Fruit fly (Drosophila melanogaster) whole organism, embryonic: ENCODE results near the gene lectin-37Db.

Experiments used
- Atf-2 ChIP-seq: fragments of 200-800 bp; sonication (Bioruptor generic); optimal IDR thresholded peaks from 2 replicates; lab custom pipeline; 2016; ENCODE audit warnings: missing biosample characterization, missing genetic modification characterization
- CG10321 ChIP-seq: fragments of 200-800 bp; sonication (Bioruptor generic); IDR thresholded peaks from 2 replicates; pipeline ENCODE4 v1.3.6; 2022; ENCODE audit warnings: missing biosample characterization, missing genetic modification characterization
- CG12071 ChIP-seq: fragments of 200-800 bp; sonication (Bioruptor generic); optimal IDR thresholded peaks from 3 replicates; lab custom pipeline; 2018; ENCODE audit warnings: missing biosample characterization, mild to moderate bottlenecking, missing genetic modification characterization
- CG14014 ChIP-seq: fragments of 200-800 bp; sonication (Bioruptor generic); IDR thresholded peaks from 2 replicates; pipeline ENCODE4 v1.3.6; 2022; ENCODE audit warnings: missing biosample characterization, missing genetic modification characterization
- CG16813 ChIP-seq: fragments of 200-800 bp; sonication (Bioruptor generic); IDR thresholded peaks from 3 replicates; pipeline ENCODE4 v1.3.6; 2022; ENCODE audit warnings: missing biosample characterization, missing genetic modification characterization; ENCODE audit not compliant: partially characterized antibody
- CG17829 ChIP-seq: fragments of 200-800 bp; optimal IDR thresholded peaks from 2 replicates; lab custom pipeline; 2019; ENCODE audit warnings: missing biosample characterization, mild to moderate bottlenecking, missing genetic modification characterization, moderate library complexity
- CG3065 ChIP-seq: fragments of 200-800 bp; sonication (Bioruptor generic); optimal IDR thresholded peaks from 2 replicates; lab custom pipeline; 2016; ENCODE audit warnings: missing biosample characterization, missing genetic modification characterization
- CG31388 ChIP-seq: fragments of 200-800 bp; sonication (Bioruptor generic); optimal IDR thresholded peaks from 2 replicates; lab custom pipeline; 2016; ENCODE audit warnings: missing biosample characterization, missing genetic modification characterization
- CG4360 ChIP-seq: fragments of 200-800 bp; sonication (Bioruptor generic); IDR thresholded peaks from 2 replicates; pipeline ENCODE4 v1.3.6; 2022; ENCODE audit warnings: missing biosample characterization, missing genetic modification characterization
- CG4854 ChIP-seq: fragments of 200-800 bp; sonication (Bioruptor generic); optimal IDR thresholded peaks from 2 replicates; lab custom pipeline; 2016; ENCODE audit warnings: missing biosample characterization, missing genetic modification characterization, inconsistent platforms
- CG6765 ChIP-seq: fragments of 200-800 bp; sonication (Bioruptor generic); optimal IDR thresholded peaks from 3 replicates; lab custom pipeline; 2017; ENCODE audit warnings: missing biosample characterization, mild to moderate bottlenecking, missing genetic modification characterization
- CG7556 ChIP-seq: fragments of 200-800 bp; sonication (Bioruptor generic); optimal IDR thresholded peaks from 2 replicates; lab custom pipeline; 2017; ENCODE audit warnings: missing biosample characterization, mild to moderate bottlenecking, missing genetic modification characterization
- CG7786 ChIP-seq: fragments of 200-800 bp; sonication (Bioruptor generic); optimal IDR thresholded peaks from 2 replicates; lab custom pipeline; 2016; ENCODE audit warnings: missing biosample characterization, missing genetic modification characterization
- CG9437 ChIP-seq: fragments of 200-800 bp; sonication (Bioruptor generic); optimal IDR thresholded peaks from 2 replicates; lab custom pipeline; 2018; ENCODE audit warnings: missing biosample characterization, mild to moderate bottlenecking, missing genetic modification characterization
- CG9727 ChIP-seq: fragments of 200-800 bp; sonication (Bioruptor generic); optimal IDR thresholded peaks from 3 replicates; lab custom pipeline; 2017; ENCODE audit warnings: missing biosample characterization, mild to moderate bottlenecking, missing genetic modification characterization
- CG9817 ChIP-seq: fragments of 200-800 bp; sonication (Bioruptor generic); optimal IDR thresholded peaks from 2 replicates; lab custom pipeline; 2018; ENCODE audit warnings: missing biosample characterization, mild to moderate bottlenecking, missing genetic modification characterization, moderate library complexity
- Deaf1 ChIP-seq: fragments of 200-800 bp; optimal IDR thresholded peaks from 3 replicates; lab custom pipeline; 2019; ENCODE audit warnings: missing biosample characterization, mild to moderate bottlenecking, missing genetic modification characterization, moderate library complexity
- Dip3 ChIP-seq: fragments of 200-800 bp; sonication (Bioruptor generic); optimal IDR thresholded peaks from 3 replicates; lab custom pipeline; 2016; ENCODE audit warnings: missing biosample characterization, missing genetic modification characterization
- Eip74EF ChIP-seq, 2 experiments: fragments of 200-800 bp in 1 of 2; fragments of >200 bp in 1 of 2; sonication (Bioruptor generic) in 1 of 2; optimal IDR thresholded peaks; 2 replicates each; lab custom pipeline; 2017 to 2019; ENCODE audit warnings: missing biosample characterization in 2 of 2, missing genetic modification characterization in 2 of 2, mild to moderate bottlenecking in 1 of 2, moderate library complexity in 1 of 2
- Ets97D ChIP-seq: fragments of 200-800 bp; sonication (Bioruptor generic); optimal IDR thresholded peaks from 3 replicates; lab custom pipeline; 2016; ENCODE audit warnings: missing biosample characterization, missing genetic modification characterization
- Lpt ChIP-seq: fragments of >200 bp; optimal IDR thresholded peaks from 2 replicates; lab custom pipeline; 2018; ENCODE audit warnings: missing biosample characterization, missing genetic modification characterization
- Oaz ChIP-seq: fragments of 200-800 bp; sonication (Bioruptor generic); IDR thresholded peaks from 2 replicates; pipeline ENCODE4 v1.3.6; 2022; ENCODE audit warnings: missing biosample characterization, missing genetic modification characterization
- Sry-β ChIP-seq: fragments of 200-800 bp; sonication (Bioruptor generic); optimal IDR thresholded peaks from 2 replicates; lab custom pipeline; 2018; ENCODE audit warnings: missing biosample characterization, mild to moderate bottlenecking, missing genetic modification characterization, moderate library complexity
- Sry-δ ChIP-seq: fragments of 200-800 bp; sonication (Bioruptor generic); optimal IDR thresholded peaks from 2 replicates; lab custom pipeline; 2016; ENCODE audit warnings: missing biosample characterization, missing genetic modification characterization
- Stat92E ChIP-seq, 3 experiments: fragments of >200 bp in 2 of 3; fragments of 200-800 bp in 1 of 3; sonication (Bioruptor generic) in 1 of 3; optimal IDR thresholded peaks; 2 replicates each; lab custom pipeline; 2017 to 2019; ENCODE audit warnings: missing biosample characterization in 3 of 3, missing genetic modification characterization in 3 of 3, mild to moderate bottlenecking in 1 of 3, moderate library complexity in 1 of 3
- Tbp ChIP-seq: fragments of >200 bp; optimal IDR thresholded peaks from 2 replicates; lab custom pipeline; 2018; ENCODE audit warnings: missing biosample characterization, missing genetic modification characterization
- ara ChIP-seq: fragments of 200-800 bp; sonication (Bioruptor generic); IDR thresholded peaks from 2 replicates; pipeline ENCODE4 v1.3.6; 2022; ENCODE audit warnings: missing biosample characterization, missing genetic modification characterization
- ase ChIP-seq: fragments of 200-800 bp; sonication (Bioruptor generic); IDR thresholded peaks from 3 replicates; pipeline ENCODE4 v1.3.6; 2022; ENCODE audit warnings: missing biosample characterization, missing genetic modification characterization
- bsh ChIP-seq, 2 experiments: fragments of 200-800 bp; sonication (Bioruptor generic); optimal IDR thresholded peaks; 2 replicates each; lab custom pipeline; 2017 to 2018; ENCODE audit warnings: mild to moderate bottlenecking in 2 of 2, missing biosample characterization in 2 of 2, missing genetic modification characterization in 2 of 2, moderate library complexity in 1 of 2
- cato ChIP-seq: fragments of 200-800 bp; sonication (Bioruptor generic); optimal IDR thresholded peaks from 2 replicates; lab custom pipeline; 2016; ENCODE audit warnings: missing biosample characterization, missing genetic modification characterization, borderline replicate concordance
- cg ChIP-seq: fragments of 200-800 bp; sonication (Bioruptor generic); optimal IDR thresholded peaks from 3 replicates; lab custom pipeline; 2019; ENCODE audit warnings: missing biosample characterization, mild to moderate bottlenecking, missing genetic modification characterization, moderate library complexity
- corto ChIP-seq: fragments of 200-800 bp; sonication (Bioruptor generic); optimal IDR thresholded peaks from 2 replicates; lab custom pipeline; 2016; ENCODE audit warnings: missing biosample characterization, mild to moderate bottlenecking, missing genetic modification characterization, moderate library complexity
- cwo ChIP-seq: fragments of 200-800 bp; sonication (Bioruptor generic); optimal IDR thresholded peaks from 3 replicates; lab custom pipeline; 2017; ENCODE audit warnings: missing biosample characterization, missing genetic modification characterization, mild to moderate bottlenecking, moderate library complexity, missing genetic modification reagents
- en ChIP-seq: fragments of 200-800 bp; sonication (Bioruptor generic); optimal IDR thresholded peaks from 2 replicates; lab custom pipeline; 2016; ENCODE audit warnings: missing biosample characterization, missing genetic modification characterization
- ftz-f1 ChIP-seq: fragments of 200-800 bp; sonication (Bioruptor generic); optimal IDR thresholded peaks from 2 replicates; lab custom pipeline; 2016; ENCODE audit warnings: missing biosample characterization, missing genetic modification characterization
- h ChIP-seq: fragments of >200 bp; optimal IDR thresholded peaks from 2 replicates; lab custom pipeline; 2017
- hbn ChIP-seq: fragments of 200-800 bp; sonication (Bioruptor generic); IDR thresholded peaks from 2 replicates; pipeline ENCODE4 v1.3.6; 2022; ENCODE audit warnings: missing biosample characterization, missing genetic modification characterization; ENCODE audit not compliant: partially characterized antibody
- jigr1 ChIP-seq: fragments of 200-800 bp; sonication (Bioruptor generic); IDR thresholded peaks from 3 replicates; pipeline ENCODE4 v1.3.6; 2022; ENCODE audit warnings: missing biosample characterization, missing genetic modification characterization
- lab ChIP-seq: fragments of 200-800 bp; sonication (Bioruptor generic); optimal IDR thresholded peaks from 3 replicates; lab custom pipeline; 2017; ENCODE audit warnings: missing biosample characterization, missing genetic modification characterization, mild to moderate bottlenecking, moderate library complexity, missing genetic modification reagents
- lilli ChIP-seq: fragments of 200-800 bp; sonication (Bioruptor generic); optimal IDR thresholded peaks from 3 replicates; lab custom pipeline; 2016; ENCODE audit warnings: missing biosample characterization, missing genetic modification characterization
- maf-S ChIP-seq: fragments of 200-800 bp; sonication (Bioruptor generic); optimal IDR thresholded peaks from 2 replicates; lab custom pipeline; 2016; ENCODE audit warnings: missing biosample characterization, missing genetic modification characterization
- nerfin-2 ChIP-seq: fragments of 200-800 bp; sonication (Bioruptor generic); IDR thresholded peaks from 2 replicates; pipeline ENCODE4 v1.3.6; 2022; ENCODE audit warnings: missing biosample characterization, missing genetic modification characterization; ENCODE audit not compliant: partially characterized antibody
- oc ChIP-seq: fragments of 200-800 bp; sonication (Bioruptor generic); optimal IDR thresholded peaks from 2 replicates; lab custom pipeline; 2018; ENCODE audit warnings: missing biosample characterization, mild to moderate bottlenecking, missing genetic modification characterization, moderate library complexity
- pan ChIP-seq, 4 experiments: fragments of >200 bp in 3 of 4; fragments of 200-800 bp in 1 of 4; sonication (Bioruptor generic) in 1 of 4; optimal IDR thresholded peaks in 3 of 4; IDR thresholded peaks in 1 of 4; 2 replicates each; pipeline versions ENCODE4 v1.3.6 to Lab custom; 2017 to 2022; ENCODE audit warnings: missing biosample characterization in 2 of 4, missing genetic modification characterization in 2 of 4, mixed read lengths in 1 of 4
- row ChIP-seq: fragments of 200-800 bp; sonication (Bioruptor generic); IDR thresholded peaks from 3 replicates; pipeline ENCODE4 v1.3.6; 2022; ENCODE audit warnings: missing biosample characterization, missing genetic modification characterization
- run ChIP-seq: fragments of 200-800 bp; sonication (Bioruptor generic); optimal IDR thresholded peaks from 3 replicates; lab custom pipeline; 2018; ENCODE audit warnings: missing biosample characterization, mild to moderate bottlenecking, missing genetic modification characterization
- so ChIP-seq: fragments of 200-800 bp; sonication (Bioruptor generic); IDR thresholded peaks from 3 replicates; pipeline ENCODE4 v1.3.6; 2022; ENCODE audit warnings: missing biosample characterization, missing genetic modification characterization
- zen ChIP-seq: fragments of 200-800 bp; sonication (Bioruptor generic); optimal IDR thresholded peaks from 3 replicates; lab custom pipeline; 2018; ENCODE audit warnings: missing biosample characterization, mild to moderate bottlenecking, missing genetic modification characterization, moderate library complexity

lectin-37Db gene

DNA sequence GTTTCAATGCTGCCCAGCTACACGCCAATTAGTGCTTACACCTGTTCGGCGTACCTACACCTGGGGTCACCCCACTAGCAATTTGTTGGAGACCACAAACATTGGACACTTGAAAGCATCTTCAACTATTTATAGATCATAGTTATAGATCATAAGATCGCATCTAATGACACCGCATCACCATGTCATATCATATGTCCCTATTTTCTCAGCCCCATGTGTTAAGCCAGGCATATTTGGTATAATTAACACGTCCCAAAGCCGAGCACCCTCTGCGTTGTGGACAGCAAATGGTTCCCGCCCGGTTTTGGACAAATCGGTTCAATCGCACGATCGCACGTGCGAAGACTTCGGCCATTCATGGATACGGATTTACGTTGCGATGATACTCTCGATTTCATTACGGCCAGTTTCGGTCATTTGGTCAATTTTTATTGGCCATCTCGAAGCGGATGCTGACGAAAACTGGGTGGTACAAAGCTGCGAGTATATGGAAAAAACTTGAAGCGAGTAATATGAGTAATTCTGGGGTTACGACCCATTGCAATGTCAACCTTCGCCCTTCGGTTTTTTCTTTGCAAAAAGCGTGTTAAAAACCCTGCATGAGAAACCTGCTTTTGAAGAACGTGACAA, 20.8 kb downstream of the lectin-37Db start (continued):
- TF ChIP-seq CG7556 (GFP tag; lab: Kevin White, UChicago) (peak; percentile 81), CG9817 (tag; lab: Kevin White, UChicago) (peak; percentile 62), CG3065 (GFP tag; lab: Kevin White, UChicago) (peak; percentile 77), nerfin-2 (GFP tag; lab: Robert Waterston, UW) (no peak), jigr1 (GFP tag; lab: Robert Waterston, UW) (0 out of 3 replicates have a peak, but pooled peaks have one; percentile 52), corto (GFP tag; lab: Kevin White, UChicago) (no peak), Ets97D (GFP tag; lab: Kevin White, UChicago) (peak; percentile 8), Eip74EF (GFP tag; optimal IDR thresholded peaks at IDR 0.05; lab: Kevin White, UChicago) (peak in 1 of 2 experiments; percentile 72), lab (GFP tag; lab: Kevin White, UChicago) (peak; percentile 87), CG7786 (GFP tag; lab: Kevin White, UChicago) (peak; percentile 74), hbn (no peak), ase (GFP tag; lab: Robert Waterston, UW) (peak; percentile 75; the same call in 2 of the 3 replicates), CG12071 (GFP tag; lab: Kevin White, UChicago) (peak; percentile 84), ftz-f1 (no peak), bsh (GFP tag; optimal IDR thresholded peaks at IDR 0.05; lab: Kevin White, UChicago) (peak in 1 of 2 experiments; percentile 77), zen (tag; lab: Kevin White, UChicago) (no peak), maf-S (GFP tag; lab: Kevin White, UChicago) (peak; percentile 89), CG31388 (GFP tag; lab: Kevin White, UChicago) (peak; percentile 23), Sry-δ (GFP tag; lab: Kevin White, UChicago) (peak; percentile 9), CG10321 (GFP tag; lab: Robert Waterston, UW) (peak; percentile 77), Sry-β (GFP tag; lab: Kevin White, UChicago) (no peak), oc (tag; lab: Kevin White, UChicago) (peak; percentile 93), CG17829 (tag; lab: Kevin White, UChicago) (peak; percentile 67), so (GFP tag; lab: Robert Waterston, UW) (peak; percentile 76), run (tag; lab: Kevin White, UChicago) (peak; percentile 90), cg (GFP tag; lab: Kevin White, UChicago) (no peak), CG9437 (GFP tag; lab: Kevin White, UChicago) (peak; percentile 51), CG9727 (GFP tag; lab: Kevin White, UChicago) (peak; percentile 70), Dip3 (GFP tag; lab: Kevin White, UChicago) (peak; percentile 49), CG6765 (GFP tag; lab: Kevin White, UChicago) (no peak), CG4360 (GFP tag; lab: Robert Waterston, UW) (no peak), CG16813 (no peak), Tbp (GFP tag; lab: Kevin White, UChicago) (no peak), cwo (peak; percentile 89), Lpt (no peak), CG4854 (GFP tag; lab: Kevin White, UChicago) (peak; percentile 27), lilli (peak; percentile 94), pan (optimal IDR thresholded peaks at IDR 0.05; lab: Kevin White, UChicago) (no peak), pan (GFP tag; optimal IDR thresholded peaks at IDR 0.05 in 1 of 2, IDR thresholded peaks at IDR 0.05 in 1 of 2) (peak in 1 of 2 experiments; percentile 82), Deaf1 (tag; lab: Kevin White, UChicago) (peak; percentile 75), ara (GFP tag; lab: Robert Waterston, UW) (peak; percentile 52; the same call in 1 of the 2 replicates), Atf-2 (GFP tag; lab: Kevin White, UChicago) (peak; percentile 44), cato (GFP tag; lab: Kevin White, UChicago) (peak; percentile 32), CG14014 (GFP tag; lab: Robert Waterston, UW) (peak; percentile 75), en (GFP tag; lab: Kevin White, UChicago) (peak; percentile 93), Oaz (GFP tag; lab: Robert Waterston, UW) (0 out of 2 replicates have a peak, but pooled peaks have one; percentile 34), row (peak; percentile 84), Stat92E (GFP tag; optimal IDR thresholded peaks at IDR 0.05; lab: Kevin White, UChicago) (peak in 1 of 3 experiments; percentile 8), h (lab: Kevin White, UChicago) (no peak)
